Worm (Caenorhabditis elegans): ENCODE measurements around the gene asp-13.

Gene asp-13

ce11 chrV:8606099-8606696, 36.8 kb downstream of the asp-13 start, which contains the start of gene vps-60 (continued):
- TF ChIP-seq cebp-1 (GFP tag; IDR thresholded peaks at IDR 0.05), result peak; percentile 73
- TF ChIP-seq cebp-1 (tag; optimal IDR thresholded peaks at IDR 0.05), result peak; percentile 92
- peak; percentile 51 for TF ChIP-seq F23B12.7 (tag; optimal IDR thresholded peaks at IDR 0.05; ENCODE audit: insufficient read depth)
- no peak for TF ChIP-seq F55B11.4 (tag; optimal IDR thresholded peaks at IDR 0.05; ENCODE audit: borderline replicate concordance, insufficient read depth)
- TF ChIP-seq dpl-1 (GFP tag; optimal IDR thresholded peaks at IDR 0.05), result peak; percentile 70
- no peak for TF ChIP-seq zim-3 (tag; optimal IDR thresholded peaks at IDR 0.05)
- TF ChIP-seq ama-1 (optimal IDR thresholded peaks at IDR 0.05), result no peak
- TF ChIP-seq ama-1 (GFP tag; optimal IDR thresholded peaks at IDR 0.05), result peak in 1 of 2 experiments; percentile 11
- peak; percentile 21 to 81 for TF ChIP-seq let-607 (tag; optimal IDR thresholded peaks at IDR 0.05)
- no peak for TF ChIP-seq ets-4 (GFP tag; optimal IDR thresholded peaks at IDR 0.05)
- peak; percentile 57; the same call in 1 of the 2 replicates for TF ChIP-seq ceh-100 (GFP tag; IDR thresholded peaks at IDR 0.05)
- TF ChIP-seq Y56A3A.18 (GFP tag; IDR thresholded peaks at IDR 0.05), result peak; percentile 70; the same call in 1 of the 2 replicates
- no peak for TF ChIP-seq ceh-58 (GFP tag; IDR thresholded peaks at IDR 0.05)
- peak; percentile 88 for TF ChIP-seq ekl-4 (GFP tag; IDR thresholded peaks at IDR 0.05)
- TF ChIP-seq attf-6 (GFP tag; IDR thresholded peaks at IDR 0.05), result no peak
- peak; percentile 14 for TF ChIP-seq unc-130 (GFP tag; optimal IDR thresholded peaks at IDR 0.05)
- TF ChIP-seq K12H6.12 (tag; optimal IDR thresholded peaks at IDR 0.05), result peak; percentile 92

ce11 chrV:8603272-8603671, 39.7 kb downstream of the asp-13 start, which contains the start of gene F41E6.5:
Gene F41E6.5 (plus strand): TSS chrV:8603480.
- TF ChIP-seq ceh-91 (GFP tag; IDR thresholded peaks at IDR 0.05) (no peak), nhr-80 (tag; optimal IDR thresholded peaks at IDR 0.05) (peak; percentile 53)

ce11 chrV:8602638-8603037, 40.4 kb downstream of the asp-13 start, which contains the start of gene F41E6.15:
Gene F41E6.15 (minus strand): TSS chrV:8602738.
- TF ChIP-seq tbx-9 (tag; optimal IDR thresholded peaks at IDR 0.05; ENCODE audit: borderline replicate concordance), result no peak
- no peak for TF ChIP-seq ztf-22 (GFP tag; optimal IDR thresholded peaks at IDR 0.05)

- no peak for TF ChIP-seq F52B5.7 (tag; optimal IDR thresholded peaks at IDR 0.05)
- TF ChIP-seq egrh-3 (GFP tag; IDR thresholded peaks at IDR 0.05), result no peak
- TF ChIP-seq hmg-20 (GFP tag; IDR thresholded peaks at IDR 0.05), result no peak
- TF ChIP-seq sdz-38 (tag; optimal IDR thresholded peaks at IDR 0.05), result no peak
- no peak for TF ChIP-seq hlh-12 (tag; optimal IDR thresholded peaks at IDR 0.05)
- TF ChIP-seq somi-1 (GFP tag; optimal IDR thresholded peaks at IDR 0.05), result no peak
- no peak for TF ChIP-seq Y53F4B.3 (GFP tag; IDR thresholded peaks at IDR 0.05)
- TF ChIP-seq lin-35 (GFP tag; optimal IDR thresholded peaks at IDR 0.05), result no peak
- TF ChIP-seq nfyb-1 (GFP tag; IDR thresholded peaks at IDR 0.05), result no peak
- TF ChIP-seq ceh-58 (GFP tag; IDR thresholded peaks at IDR 0.05), result no peak
- TF ChIP-seq ztf-26 (tag; optimal IDR thresholded peaks at IDR 0.05), result no peak
- TF ChIP-seq die-1 (tag; optimal IDR thresholded peaks at IDR 0.05), result no peak
- no peak for TF ChIP-seq zfh-2 (GFP tag; conservative IDR thresholded peaks at IDR 0.05)
- TF ChIP-seq bed-2 (GFP tag; IDR thresholded peaks at IDR 0.05), result no peak
- TF ChIP-seq F33H1.4 (GFP tag; IDR thresholded peaks at IDR 0.05), result no peak
- no peak for TF ChIP-seq sea-2 (GFP tag; IDR thresholded peaks at IDR 0.05)
- no peak for TF ChIP-seq mes-4 (tag; optimal IDR thresholded peaks at IDR 0.05)
- no peak for TF ChIP-seq lin-40 (tag; optimal IDR thresholded peaks at IDR 0.05)
- no peak for TF ChIP-seq pbrm-1 (GFP tag; IDR thresholded peaks at IDR 0.05)
Measured at ce11 chrV:8601420-8601819, 41.6 kb downstream of the asp-13 start, which contains the start of gene F41E6.8. Gene F41E6.8 (minus strand): TSS chrV:8601520.

All from whole organism, young adult.